Fruit fly (Drosophila melanogaster) whole organism, wandering third instar larva: Measurements from ENCODE around the gene Gas8.

Source experiments
- Abd-B ChIP-seq: fragments of >200 bp; optimal IDR thresholded peaks from 2 replicates; lab custom pipeline; 2017; ENCODE audit warnings: missing biosample characterization, missing genetic modification characterization
- CG32264 ChIP-seq: fragments of 200-800 bp; sonication (Bioruptor generic); optimal IDR thresholded peaks from 2 replicates; lab custom pipeline; 2016; ENCODE audit warnings: missing biosample characterization, missing genetic modification characterization
- CG9705 ChIP-seq: fragments of 200-800 bp; sonication (Bioruptor generic); optimal IDR thresholded peaks from 2 replicates; lab custom pipeline; 2018; ENCODE audit warnings: missing biosample characterization, mild to moderate bottlenecking, missing genetic modification characterization
- CrebA ChIP-seq: fragments of 200-800 bp; sonication (Bioruptor generic); optimal IDR thresholded peaks from 2 replicates; lab custom pipeline; 2016; ENCODE audit warnings: missing biosample characterization, mild to moderate bottlenecking, missing genetic modification characterization, borderline replicate concordance
- HLH106 ChIP-seq: fragments of 200-800 bp; optimal IDR thresholded peaks from 3 replicates; lab custom pipeline; 2019; ENCODE audit warnings: missing biosample characterization, mild to moderate bottlenecking, missing genetic modification characterization, moderate library complexity
- Sp1 ChIP-seq: fragments of 200-800 bp; sonication (Bioruptor generic); optimal IDR thresholded peaks from 3 replicates; lab custom pipeline; 2019; ENCODE audit warnings: missing biosample characterization, mild to moderate bottlenecking, missing genetic modification characterization, moderate library complexity
- foxo ChIP-seq, 2 experiments: fragments of 200-800 bp; sonication (Bioruptor generic); optimal IDR thresholded peaks; 2 replicates in 1 of 2; 3 replicates in 1 of 2; lab custom pipeline; 2016 to 2017; ENCODE audit warnings: missing biosample characterization in 2 of 2, missing genetic modification characterization in 2 of 2
- fru ChIP-seq: fragments of 200-800 bp; sonication (Bioruptor generic); optimal IDR thresholded peaks from 3 replicates; lab custom pipeline; 2016; ENCODE audit warnings: missing biosample characterization, mild to moderate bottlenecking, missing genetic modification characterization
- jim ChIP-seq: fragments of 175-275, 200-325 bp; sonication (Bioruptor generic); optimal IDR thresholded peaks from 2 replicates; lab custom pipeline; 2016; ENCODE audit warnings: missing biosample characterization, mild to moderate bottlenecking, missing genetic modification characterization
- psq ChIP-seq: fragments of 200-800 bp; sonication (Bioruptor generic); optimal IDR thresholded peaks from 3 replicates; lab custom pipeline; 2017; ENCODE audit warnings: missing biosample characterization, mild to moderate bottlenecking, missing genetic modification characterization, moderate library complexity
- sage ChIP-seq: fragments of 200-800 bp; sonication (Bioruptor generic); optimal IDR thresholded peaks from 2 replicates; lab custom pipeline; 2016; ENCODE audit warnings: missing biosample characterization, mild to moderate bottlenecking, missing genetic modification characterization
- sv ChIP-seq: fragments of 200-800 bp; sonication (Bioruptor generic); optimal IDR thresholded peaks from 3 replicates; lab custom pipeline; 2016; ENCODE audit warnings: missing biosample characterization, missing genetic modification characterization
- usp ChIP-seq: fragments of >200 bp; optimal IDR thresholded peaks from 2 replicates; lab custom pipeline; 2017; ENCODE audit warnings: missing biosample characterization, missing genetic modification characterization
- woc ChIP-seq: sonication (Bioruptor generic); optimal IDR thresholded peaks from 2 replicates; lab custom pipeline; 2016; ENCODE audit warnings: missing biosample characterization, mild to moderate bottlenecking, missing genetic modification characterization

dm6 chrX:3451250-3451786 lies 53.3 kb downstream of the Gas8 start:
- TF ChIP-seq fru (no peak), Abd-B (GFP tag; lab: Kevin White, UChicago) (no peak), CG32264 (GFP tag; lab: Kevin White, UChicago) (no peak), CG9705 (GFP tag; lab: Kevin White, UChicago) (no peak), woc (no peak), psq (GFP tag; lab: Kevin White, UChicago) (no peak), foxo (GFP tag; optimal IDR thresholded peaks at IDR 0.05; lab: Kevin White, UChicago) (no peak), HLH106 (tag; lab: Kevin White, UChicago) (no peak), usp (GFP tag; lab: Kevin White, UChicago) (no peak), CrebA (peak; percentile 70), sv (GFP tag; lab: Kevin White, UChicago) (no peak), sage (GFP tag; lab: Kevin White, UChicago) (peak; percentile 75), Sp1 (GFP tag; lab: Kevin White, UChicago) (no peak), jim (GFP tag; lab: Kevin White, UChicago) (no peak)
